Fruit fly (Drosophila melanogaster) whole organism, embryonic: ENCODE data around the gene Pcd.

ENCODE experiments used
- B-H2 ChIP-seq: fragments of 200-800 bp; sonication (Bioruptor generic); optimal IDR thresholded peaks from 2 replicates; lab custom pipeline; 2018; ENCODE audit warnings: missing biosample characterization, mild to moderate bottlenecking, missing genetic modification characterization
- BtbVII ChIP-seq: fragments of 200-800 bp; sonication (Bioruptor generic); optimal IDR thresholded peaks from 3 replicates; lab custom pipeline; 2017; ENCODE audit warnings: missing biosample characterization, mild to moderate bottlenecking, missing genetic modification characterization
- CG10147 ChIP-seq: fragments of 200-800 bp; sonication (Bioruptor generic); optimal IDR thresholded peaks from 2 replicates; lab custom pipeline; 2019; ENCODE audit warnings: missing biosample characterization, mild to moderate bottlenecking, missing genetic modification characterization, moderate library complexity
- CG11695 ChIP-seq: fragments of 200-800 bp; sonication (Bioruptor generic); IDR thresholded peaks from 3 replicates; pipeline ENCODE4 v1.3.6; 2022; ENCODE audit warnings: missing biosample characterization, missing genetic modification characterization
- CG11723 ChIP-seq: fragments of 200-800 bp; sonication (Bioruptor generic); optimal IDR thresholded peaks from 2 replicates; lab custom pipeline; 2017; ENCODE audit warnings: missing biosample characterization, mild to moderate bottlenecking, missing genetic modification characterization
- CG14710 ChIP-seq: fragments of 200-800 bp; sonication (Bioruptor generic); optimal IDR thresholded peaks from 3 replicates; lab custom pipeline; 2019; ENCODE audit warnings: missing biosample characterization, mild to moderate bottlenecking, missing genetic modification characterization, moderate library complexity
- CG16863 ChIP-seq: fragments of 200-800 bp; sonication (Bioruptor generic); optimal IDR thresholded peaks from 3 replicates; lab custom pipeline; 2016; ENCODE audit warnings: missing biosample characterization, missing genetic modification characterization
- CG1792 ChIP-seq: fragments of 200-800 bp; sonication (Bioruptor generic); optimal IDR thresholded peaks from 2 replicates; lab custom pipeline; 2016; ENCODE audit warnings: missing biosample characterization, missing genetic modification characterization
- CG2129 ChIP-seq: fragments of 200-800 bp; sonication (Bioruptor generic); IDR thresholded peaks from 2 replicates; pipeline ENCODE4 v1.3.6; 2022; ENCODE audit warnings: missing biosample characterization, missing genetic modification characterization; ENCODE audit not compliant: partially characterized antibody
- CG3847 ChIP-seq: fragments of 200-800 bp; sonication (Bioruptor generic); IDR thresholded peaks from 2 replicates; pipeline ENCODE4 v1.3.6; 2022; ENCODE audit warnings: missing biosample characterization, missing genetic modification characterization
- CG4360 ChIP-seq: fragments of 200-800 bp; sonication (Bioruptor generic); IDR thresholded peaks from 2 replicates; pipeline ENCODE4 v1.3.6; 2022; ENCODE audit warnings: missing biosample characterization, missing genetic modification characterization
- CG6765 ChIP-seq: fragments of 200-800 bp; sonication (Bioruptor generic); optimal IDR thresholded peaks from 3 replicates; lab custom pipeline; 2017; ENCODE audit warnings: missing biosample characterization, mild to moderate bottlenecking, missing genetic modification characterization
- CG6791 ChIP-seq: fragments of 200-800 bp; sonication (Bioruptor generic); IDR thresholded peaks from 3 replicates; pipeline ENCODE4 v1.3.6; 2022; ENCODE audit warnings: missing biosample characterization, missing genetic modification characterization; ENCODE audit not compliant: partially characterized antibody
- CG7839 ChIP-seq: fragments of 200-800 bp; sonication (Bioruptor generic); optimal IDR thresholded peaks from 3 replicates; lab custom pipeline; 2018; ENCODE audit warnings: missing biosample characterization, mild to moderate bottlenecking, missing genetic modification characterization, moderate library complexity
- CG7928 ChIP-seq: fragments of 200-800 bp; sonication (Bioruptor generic); optimal IDR thresholded peaks from 2 replicates; lab custom pipeline; 2017; ENCODE audit warnings: missing biosample characterization, mild to moderate bottlenecking, missing genetic modification characterization
- CG7963 ChIP-seq: fragments of 200-800 bp; sonication (Bioruptor generic); IDR thresholded peaks from 3 replicates; pipeline ENCODE4 v1.3.6; 2022; ENCODE audit warnings: missing biosample characterization, missing genetic modification characterization; ENCODE audit not compliant: partially characterized antibody
- CG8281 ChIP-seq: fragments of 200-800 bp; sonication (Bioruptor generic); optimal IDR thresholded peaks from 2 replicates; lab custom pipeline; 2018; ENCODE audit warnings: missing biosample characterization, mild to moderate bottlenecking, missing genetic modification characterization, moderate library complexity
- CoRest ChIP-seq: fragments of 200-800 bp; sonication (Bioruptor generic); optimal IDR thresholded peaks from 3 replicates; lab custom pipeline; 2018; ENCODE audit warnings: missing biosample characterization, mild to moderate bottlenecking, missing genetic modification characterization, moderate library complexity
- Dll ChIP-seq: fragments of 200-800 bp; sonication (Bioruptor generic); IDR thresholded peaks from 4 replicates; pipeline ENCODE4 v1.3.6; 2022; ENCODE audit warnings: missing biosample characterization, missing genetic modification characterization; ENCODE audit not compliant: partially characterized antibody
- E2f2 ChIP-seq: fragments of 200-800 bp; sonication (Bioruptor generic); IDR thresholded peaks from 2 replicates; pipeline ENCODE4 v1.3.6; 2022; ENCODE audit warnings: missing biosample characterization, missing genetic modification characterization
- HmgZ ChIP-seq: fragments of 200-800 bp; sonication (Bioruptor generic); optimal IDR thresholded peaks from 2 replicates; lab custom pipeline; 2018; ENCODE audit warnings: missing biosample characterization, mild to moderate bottlenecking, missing genetic modification characterization
- Max ChIP-seq: fragments of 200-800 bp; sonication (Bioruptor generic); optimal IDR thresholded peaks from 2 replicates; lab custom pipeline; 2016; ENCODE audit warnings: missing biosample characterization, mild to moderate bottlenecking, missing genetic modification characterization
- Nf-YB ChIP-seq: fragments of 200-800 bp; sonication (Bioruptor generic); optimal IDR thresholded peaks from 3 replicates; lab custom pipeline; 2019; ENCODE audit warnings: missing biosample characterization, mild to moderate bottlenecking, missing genetic modification characterization, moderate library complexity
- Ptx1 ChIP-seq: fragments of 200-800 bp; sonication (Bioruptor generic); IDR thresholded peaks from 2 replicates; pipeline ENCODE4 v1.3.6; 2022; ENCODE audit warnings: missing biosample characterization, missing genetic modification characterization
- Sox100B ChIP-seq: fragments of 200-800 bp; sonication (Bioruptor generic); optimal IDR thresholded peaks from 3 replicates; lab custom pipeline; 2018; ENCODE audit warnings: missing biosample characterization, mild to moderate bottlenecking, missing genetic modification characterization
- Stat92E ChIP-seq, 3 experiments: fragments of >200 bp in 2 of 3; fragments of 200-800 bp in 1 of 3; sonication (Bioruptor generic) in 1 of 3; optimal IDR thresholded peaks; 2 replicates each; lab custom pipeline; 2017 to 2019; ENCODE audit warnings: missing biosample characterization in 3 of 3, missing genetic modification characterization in 3 of 3, mild to moderate bottlenecking in 1 of 3, moderate library complexity in 1 of 3
- ab ChIP-seq: fragments of 200-800 bp; sonication (Bioruptor generic); optimal IDR thresholded peaks from 2 replicates; lab custom pipeline; 2016; ENCODE audit warnings: missing biosample characterization, missing genetic modification characterization
- ase ChIP-seq: fragments of 200-800 bp; sonication (Bioruptor generic); IDR thresholded peaks from 3 replicates; pipeline ENCODE4 v1.3.6; 2022; ENCODE audit warnings: missing biosample characterization, missing genetic modification characterization
- bbx ChIP-seq: fragments of 200-800 bp; sonication (Bioruptor generic); IDR thresholded peaks from 2 replicates; pipeline ENCODE4 v1.3.6; 2022; ENCODE audit warnings: missing biosample characterization, missing genetic modification characterization; ENCODE audit not compliant: partially characterized antibody
- chif ChIP-seq, 2 experiments: fragments of 200-800 bp; sonication (Bioruptor generic); optimal IDR thresholded peaks; 3 replicates each; lab custom pipeline; 2016; ENCODE audit warnings: missing biosample characterization in 2 of 2, missing genetic modification characterization in 2 of 2
- ci ChIP-seq: fragments of 200-800 bp; sonication (Bioruptor generic); IDR thresholded peaks from 3 replicates; pipeline ENCODE4 v1.3.6; 2022; ENCODE audit warnings: missing biosample characterization, missing genetic modification characterization
- emc ChIP-seq: fragments of 200-800 bp; sonication (Bioruptor generic); optimal IDR thresholded peaks from 2 replicates; lab custom pipeline; 2016; ENCODE audit warnings: missing biosample characterization, missing genetic modification characterization
- fd102C ChIP-seq: fragments of 200-800 bp; sonication (Bioruptor generic); optimal IDR thresholded peaks from 2 replicates; lab custom pipeline; 2018; ENCODE audit warnings: missing biosample characterization, mild to moderate bottlenecking, missing genetic modification characterization, moderate library complexity
- fd64A ChIP-seq: fragments of 200-800 bp; sonication (Bioruptor generic); optimal IDR thresholded peaks from 3 replicates; lab custom pipeline; 2018; ENCODE audit warnings: missing biosample characterization, mild to moderate bottlenecking, missing genetic modification characterization
- hbn ChIP-seq: fragments of 200-800 bp; sonication (Bioruptor generic); IDR thresholded peaks from 2 replicates; pipeline ENCODE4 v1.3.6; 2022; ENCODE audit warnings: missing biosample characterization, missing genetic modification characterization; ENCODE audit not compliant: partially characterized antibody
- jing ChIP-seq: fragments of 200-800 bp; sonication (Bioruptor generic); optimal IDR thresholded peaks from 2 replicates; lab custom pipeline; 2018; ENCODE audit warnings: missing biosample characterization, mild to moderate bottlenecking, missing genetic modification characterization
- kah ChIP-seq: fragments of 200-800 bp; sonication (Bioruptor generic); optimal IDR thresholded peaks from 2 replicates; lab custom pipeline; 2018; ENCODE audit warnings: missing biosample characterization, mild to moderate bottlenecking, missing genetic modification characterization
- klu ChIP-seq: fragments of 200-800 bp; sonication (Bioruptor generic); IDR thresholded peaks from 2 replicates; pipeline ENCODE4 v1.3.6; 2022; ENCODE audit warnings: missing biosample characterization, missing genetic modification characterization
- nerfin-1 ChIP-seq: fragments of 200-800 bp; sonication (Bioruptor generic); optimal IDR thresholded peaks from 3 replicates; lab custom pipeline; 2019; ENCODE audit warnings: missing biosample characterization, mild to moderate bottlenecking, missing genetic modification characterization, moderate library complexity
- org-1 ChIP-seq: fragments of 200-800 bp; sonication (Bioruptor generic); optimal IDR thresholded peaks from 2 replicates; lab custom pipeline; 2017; ENCODE audit warnings: missing biosample characterization, missing genetic modification characterization
- p53 ChIP-seq: fragments of 200-800 bp; sonication (Bioruptor generic); optimal IDR thresholded peaks from 2 replicates; lab custom pipeline; 2016; ENCODE audit warnings: missing biosample characterization, missing genetic modification characterization
- pros ChIP-seq: fragments of 200-800 bp; sonication (Bioruptor generic); optimal IDR thresholded peaks from 3 replicates; lab custom pipeline; 2019; ENCODE audit warnings: missing biosample characterization, mild to moderate bottlenecking, missing genetic modification characterization, moderate library complexity
- psq ChIP-seq: fragments of 200-800 bp; sonication (Bioruptor generic); optimal IDR thresholded peaks from 2 replicates; lab custom pipeline; 2017; ENCODE audit warnings: missing biosample characterization, missing genetic modification characterization
- sens-2 ChIP-seq: fragments of 200-800 bp; sonication (Bioruptor generic); IDR thresholded peaks from 2 replicates; pipeline ENCODE4 v1.3.6; 2022; ENCODE audit warnings: missing biosample characterization, missing genetic modification characterization
- seq ChIP-seq: fragments of 200-800 bp; sonication (Bioruptor generic); IDR thresholded peaks from 2 replicates; pipeline ENCODE4 v1.3.6; 2022; ENCODE audit warnings: missing biosample characterization, missing genetic modification characterization
- sima ChIP-seq: fragments of 200-800 bp; sonication (Bioruptor generic); optimal IDR thresholded peaks from 2 replicates; lab custom pipeline; 2016; ENCODE audit warnings: missing biosample characterization, missing genetic modification characterization
- sisA ChIP-seq: fragments of 200-800 bp; sonication (Bioruptor generic); IDR thresholded peaks from 2 replicates; pipeline ENCODE4 v1.3.6; 2022; ENCODE audit warnings: missing biosample characterization, missing genetic modification characterization
- toy ChIP-seq: fragments of 200-800 bp; sonication (Bioruptor generic); IDR thresholded peaks from 2 replicates; pipeline ENCODE4 v1.3.6; 2022; ENCODE audit warnings: missing biosample characterization, missing genetic modification characterization
- tup ChIP-seq: fragments of 200-800 bp; sonication (Bioruptor generic); optimal IDR thresholded peaks from 2 replicates; lab custom pipeline; 2016; ENCODE audit warnings: missing biosample characterization, mild to moderate bottlenecking, missing genetic modification characterization, moderate library complexity
- wdn ChIP-seq: fragments of 200-800 bp; sonication (Bioruptor generic); IDR thresholded peaks from 2 replicates; pipeline ENCODE4 v1.3.6; 2022; ENCODE audit warnings: missing biosample characterization, missing genetic modification characterization

The Pcd gene

dm6 chr3R:29736678-29737093, 13.7 kb downstream of the Pcd start, which contains the start of the genes CG7601 and CIA30 (continued):
- peak; percentile 98 for TF ChIP-seq B-H2 (GFP tag; lab: Kevin White, UChicago)
- peak; percentile 97 for TF ChIP-seq sima
- peak; percentile 97 for TF ChIP-seq CG4360
- peak; percentile 98 for TF ChIP-seq org-1 (GFP tag; lab: Kevin White, UChicago)
- peak; percentile 92 for TF ChIP-seq kah (GFP tag; lab: Kevin White, UChicago)
- TF ChIP-seq CoRest (tag; lab: Kevin White, UChicago), result peak; percentile 98
- peak; percentile 99 for TF ChIP-seq CG7839
- peak; percentile 98 for TF ChIP-seq CG16863 (GFP tag; lab: Kevin White, UChicago)
- peak; percentile 97 for TF ChIP-seq emc
- TF ChIP-seq pros (GFP tag; lab: Kevin White, UChicago), result peak; percentile 62
- no peak for TF ChIP-seq CG7963
- peak; percentile 91 for TF ChIP-seq jing
- TF ChIP-seq sisA (GFP tag; lab: Robert Waterston, UW), result peak; percentile 100
- peak; percentile 96 for TF ChIP-seq BtbVII (GFP tag; lab: Kevin White, UChicago)
- peak; percentile 98 for TF ChIP-seq CG1792
- peak; percentile 91 for TF ChIP-seq psq
- TF ChIP-seq E2f2 (GFP tag; lab: Robert Waterston, UW), result peak; percentile 92
- peak; percentile 81 for TF ChIP-seq Nf-YB (GFP tag; lab: Kevin White, UChicago)
- TF ChIP-seq nerfin-1 (tag; lab: Kevin White, UChicago), result peak; percentile 95
- peak; percentile 97 for TF ChIP-seq tup (GFP tag; lab: Kevin White, UChicago)
- peak; percentile 96 for TF ChIP-seq CG14710 (tag; lab: Kevin White, UChicago)
- peak; percentile 100 for TF ChIP-seq wdn (GFP tag; lab: Robert Waterston, UW)
- peak; percentile 95 for TF ChIP-seq fd64A (GFP tag; lab: Kevin White, UChicago)
- peak; percentile 98 for TF ChIP-seq chif (GFP tag; optimal IDR thresholded peaks at IDR 0.05; lab: Kevin White, UChicago)
- peak; percentile 94 for TF ChIP-seq CG8281
- TF ChIP-seq ci, result peak; percentile 100
- peak; percentile 20; the same call in 1 of the 2 replicates for TF ChIP-seq hbn
- TF ChIP-seq klu, result peak; percentile 100
- TF ChIP-seq sens-2 (GFP tag; lab: Robert Waterston, UW), result peak; percentile 100
- TF ChIP-seq CG6791 (GFP tag; lab: Robert Waterston, UW), result no peak
- peak in 1 of 3 experiments; percentile 91 for TF ChIP-seq Stat92E (GFP tag; optimal IDR thresholded peaks at IDR 0.05; lab: Kevin White, UChicago)
- peak; percentile 100 for TF ChIP-seq ase (GFP tag; lab: Robert Waterston, UW)
- TF ChIP-seq Max (GFP tag; lab: Kevin White, UChicago), result peak; percentile 99
- TF ChIP-seq p53, result peak; percentile 95
- peak; percentile 95 for TF ChIP-seq CG11723
- TF ChIP-seq CG2129 (GFP tag; lab: Robert Waterston, UW), result no peak
- TF ChIP-seq Ptx1 (GFP tag; lab: Robert Waterston, UW), result peak; percentile 100
- TF ChIP-seq seq, result peak; percentile 100
- peak; percentile 83 for TF ChIP-seq fd102C (GFP tag; lab: Kevin White, UChicago)
- TF ChIP-seq Sox100B, result peak; percentile 97
- peak; percentile 98 for TF ChIP-seq HmgZ (tag; lab: Kevin White, UChicago)
- peak; percentile 100 for TF ChIP-seq CG11695 (GFP tag; lab: Robert Waterston, UW)
- peak; percentile 100 for TF ChIP-seq CG3847 (GFP tag; lab: Robert Waterston, UW)
- peak; percentile 99 for TF ChIP-seq CG10147 (GFP tag; lab: Kevin White, UChicago)
- peak; percentile 84 for TF ChIP-seq CG7928 (GFP tag; lab: Kevin White, UChicago)
- TF ChIP-seq bbx (GFP tag; lab: Robert Waterston, UW), result no peak
- TF ChIP-seq toy (GFP tag; lab: Robert Waterston, UW), result peak; percentile 99
- peak; percentile 95 for TF ChIP-seq CG6765 (GFP tag; lab: Kevin White, UChicago)
- TF ChIP-seq Dll, result peak; percentile 52; the same call in 2 of the 4 replicates
- TF ChIP-seq ab, result peak; percentile 98
